Fruit fly (Drosophila melanogaster): ENCODE data around the gene CG13875.

- TF ChIP-seq prd (optimal IDR thresholded peaks at IDR 0.05) = no peak
- no peak for TF ChIP-seq prd (GFP tag; IDR thresholded peaks at IDR 0.05)
- no peak for TF ChIP-seq CG3726 (GFP tag; IDR thresholded peaks at IDR 0.05)
- no peak for TF ChIP-seq chinmo (GFP tag; IDR thresholded peaks at IDR 0.05; ENCODE audit: partially characterized antibody)
- no peak for TF ChIP-seq CG14667 (GFP tag; IDR thresholded peaks at IDR 0.05)
- TF ChIP-seq Hmx (GFP tag; optimal IDR thresholded peaks at IDR 0.05) = no peak
- TF ChIP-seq tx (GFP tag; optimal IDR thresholded peaks at IDR 0.05) = no peak
Observed at dm6 chr3L:157674-158179, 22.0 kb upstream of the CG13875 start.

Data from whole organism, embryonic.